Worm (Caenorhabditis elegans) whole organism, late embryonic: ENCODE results near the gene T27E7.9.

Source experiments
- C08G9.2 ChIP-seq: sonication (generic microtip); optimal IDR thresholded peaks from 2 replicates; lab custom pipeline; 2016; ENCODE audit warnings: mild to moderate bottlenecking, missing genetic modification characterization, moderate library complexity, missing compliant biosample characterization
- C38D4.7 ChIP-seq: fragments of 200-800 bp; sonication (Bioruptor generic); optimal IDR thresholded peaks from 2 replicates; lab custom pipeline; 2018; ENCODE audit warnings: mild to moderate bottlenecking, missing genetic modification characterization, moderate library complexity, missing compliant biosample characterization
- F13H6.1 ChIP-seq: sonication (generic microtip); optimal IDR thresholded peaks from 2 replicates; lab custom pipeline; 2016; ENCODE audit warnings: missing genetic modification characterization, missing compliant biosample characterization
- K02D7.2 ChIP-seq: sonication (generic microtip); optimal IDR thresholded peaks from 2 replicates; lab custom pipeline; 2017; ENCODE audit warnings: mild to moderate bottlenecking, missing genetic modification characterization, missing compliant biosample characterization
- T23F11.4 ChIP-seq: fragments of 200-800 bp; sonication (Bioruptor generic); optimal IDR thresholded peaks from 2 replicates; lab custom pipeline; 2018; ENCODE audit warnings: mild to moderate bottlenecking, missing genetic modification characterization, missing compliant biosample characterization
- Y22D7AL.16 ChIP-seq: sonication (generic microtip); optimal IDR thresholded peaks from 2 replicates; lab custom pipeline; 2016; ENCODE audit warnings: missing genetic modification characterization, missing compliant biosample characterization
- ahr-1 ChIP-seq: sonication (generic microtip); optimal IDR thresholded peaks from 2 replicates; lab custom pipeline; 2016; ENCODE audit warnings: missing genetic modification characterization, missing compliant biosample characterization
- ceh-18 ChIP-seq: sonication (generic microtip); optimal IDR thresholded peaks from 2 replicates; lab custom pipeline; 2016; ENCODE audit warnings: missing genetic modification characterization, missing compliant biosample characterization
- ceh-19 ChIP-seq: fragments of 200-800 bp; sonication (Bioruptor generic); optimal IDR thresholded peaks from 2 replicates; lab custom pipeline; 2018; ENCODE audit warnings: mild to moderate bottlenecking, missing genetic modification characterization, missing compliant biosample characterization
- ceh-24 ChIP-seq: sonication (generic microtip); optimal IDR thresholded peaks from 2 replicates; lab custom pipeline; 2016; ENCODE audit warnings: mild to moderate bottlenecking, missing genetic modification characterization, missing compliant biosample characterization
- ceh-48 ChIP-seq: sonication (generic microtip); optimal IDR thresholded peaks from 2 replicates; lab custom pipeline; 2016; ENCODE audit warnings: missing genetic modification characterization, inconsistent platforms, missing compliant biosample characterization
- ceh-6 ChIP-seq: fragments of 200-800 bp; sonication (Bioruptor generic); optimal IDR thresholded peaks from 2 replicates; lab custom pipeline; 2018; ENCODE audit warnings: mild to moderate bottlenecking, missing genetic modification characterization, missing compliant biosample characterization
- ceh-9 ChIP-seq: sonication (generic microtip); optimal IDR thresholded peaks from 2 replicates; lab custom pipeline; 2016; ENCODE audit warnings: mild to moderate bottlenecking, missing genetic modification characterization, inconsistent platforms, missing compliant biosample characterization
- elt-4 ChIP-seq: sonication (generic microtip); optimal IDR thresholded peaks from 2 replicates; lab custom pipeline; 2016; ENCODE audit warnings: missing genetic modification characterization, missing compliant biosample characterization
- ets-4 ChIP-seq: sonication (generic microtip); optimal IDR thresholded peaks from 2 replicates; lab custom pipeline; 2016; ENCODE audit warnings: missing genetic modification characterization, missing compliant biosample characterization
- eyg-1 ChIP-seq: sonication (generic microtip); optimal IDR thresholded peaks from 2 replicates; lab custom pipeline; 2016; ENCODE audit warnings: missing genotype, missing genetic modification characterization, missing compliant biosample characterization
- fkh-6 ChIP-seq: sonication (generic microtip); optimal IDR thresholded peaks from 2 replicates; lab custom pipeline; 2016; ENCODE audit warnings: missing genetic modification characterization, missing compliant biosample characterization
- gmeb-2 ChIP-seq: sonication (generic microtip); optimal IDR thresholded peaks from 2 replicates; lab custom pipeline; 2016; ENCODE audit warnings: missing genetic modification characterization, inconsistent platforms, missing compliant biosample characterization
- hlh-13 ChIP-seq: fragments of 200-800 bp; sonication (Bioruptor generic); optimal IDR thresholded peaks from 2 replicates; lab custom pipeline; 2018; ENCODE audit warnings: mild to moderate bottlenecking, missing genetic modification characterization, missing compliant biosample characterization
- hlh-15 ChIP-seq: sonication (generic microtip); optimal IDR thresholded peaks from 2 replicates; lab custom pipeline; 2016; ENCODE audit warnings: missing genetic modification characterization, missing compliant biosample characterization
- hlh-6 ChIP-seq: sonication (generic microtip); optimal IDR thresholded peaks from 2 replicates; lab custom pipeline; 2016; ENCODE audit warnings: missing genotype, missing genetic modification characterization, missing compliant biosample characterization
- mec-3 ChIP-seq: sonication (generic microtip); optimal IDR thresholded peaks from 2 replicates; lab custom pipeline; 2016; ENCODE audit warnings: borderline replicate concordance, missing genetic modification characterization, missing compliant biosample characterization
- nfya-1 ChIP-seq: sonication (generic microtip); optimal IDR thresholded peaks from 2 replicates; lab custom pipeline; 2017; ENCODE audit warnings: missing genetic modification characterization, mild to moderate bottlenecking, missing compliant biosample characterization, antibody characterized with exemption, moderate library complexity
- nhr-11 ChIP-seq: fragments of 150-350 bp; optimal IDR thresholded peaks from 2 replicates; lab custom pipeline; 2014; ENCODE audit warnings: missing biosample characterization, missing genetic modification characterization
- nhr-232 ChIP-seq: sonication (generic microtip); optimal IDR thresholded peaks from 2 replicates; lab custom pipeline; 2016; ENCODE audit warnings: missing genetic modification characterization, missing compliant biosample characterization
- npax-4 ChIP-seq: sonication (generic microtip); optimal IDR thresholded peaks from 2 replicates; lab custom pipeline; 2016; ENCODE audit warnings: missing genetic modification characterization, missing compliant biosample characterization
- pat-9 ChIP-seq: fragments of 200-800 bp; sonication (Bioruptor generic); optimal IDR thresholded peaks from 2 replicates; lab custom pipeline; 2018; ENCODE audit warnings: mild to moderate bottlenecking, missing genetic modification characterization, moderate library complexity, missing compliant biosample characterization
- pax-1 ChIP-seq: fragments of 150-350 bp; optimal IDR thresholded peaks from 2 replicates; lab custom pipeline; 2014; ENCODE audit warnings: missing biosample characterization, missing genetic modification characterization
- pha-2 ChIP-seq: sonication (generic microtip); optimal IDR thresholded peaks from 2 replicates; lab custom pipeline; 2017; ENCODE audit warnings: mild to moderate bottlenecking, missing genetic modification characterization, missing compliant biosample characterization
- pha-4 ChIP-seq: fragments of 150-350 bp; optimal IDR thresholded peaks from 2 replicates; lab custom pipeline; 2018; ENCODE audit warnings: missing biosample characterization, missing genetic modification reagents, missing genetic modification characterization
- ref-2 ChIP-seq: sonication (generic microtip); optimal IDR thresholded peaks from 2 replicates; lab custom pipeline; 2016; ENCODE audit warnings: missing genetic modification characterization, missing compliant biosample characterization
- rnt-1 ChIP-seq: sonication (generic microtip); optimal IDR thresholded peaks from 2 replicates; lab custom pipeline; 2016; ENCODE audit warnings: missing genetic modification characterization, missing compliant biosample characterization
- sox-2 ChIP-seq: fragments of 200-800 bp; sonication (Bioruptor generic); IDR thresholded peaks from 2 replicates; pipeline ENCODE4 v1.3.6; 2022; ENCODE audit warnings: missing genetic modification reagents, missing genetic modification characterization, missing compliant biosample characterization
- sox-4 ChIP-seq: sonication (generic microtip); optimal IDR thresholded peaks from 2 replicates; lab custom pipeline; 2017; ENCODE audit warnings: mild to moderate bottlenecking, missing genetic modification characterization, inconsistent platforms, missing compliant biosample characterization
- tbx-2 ChIP-seq: sonication (generic microtip); optimal IDR thresholded peaks from 2 replicates; lab custom pipeline; 2016; ENCODE audit warnings: missing genetic modification characterization, missing compliant biosample characterization
- unc-3 ChIP-seq, 2 experiments: fragments of 200-800 bp in 1 of 2; sonication (Bioruptor generic) in 1 of 2; sonication (generic microtip) in 1 of 2; conservative IDR thresholded peaks in 1 of 2; optimal IDR thresholded peaks in 1 of 2; 2 replicates each; pipeline versions ENCODE4 v1.3.6 to Lab custom; 2016 to 2022; ENCODE audit warnings: missing compliant biosample characterization in 2 of 2, missing genetic modification characterization in 2 of 2, missing genetic modification reagents in 1 of 2
- unc-42 ChIP-seq: sonication (generic microtip); optimal IDR thresholded peaks from 2 replicates; lab custom pipeline; 2016; ENCODE audit warnings: missing genotype, missing genetic modification characterization, missing compliant biosample characterization

T27E7.9 gene

DNA sequence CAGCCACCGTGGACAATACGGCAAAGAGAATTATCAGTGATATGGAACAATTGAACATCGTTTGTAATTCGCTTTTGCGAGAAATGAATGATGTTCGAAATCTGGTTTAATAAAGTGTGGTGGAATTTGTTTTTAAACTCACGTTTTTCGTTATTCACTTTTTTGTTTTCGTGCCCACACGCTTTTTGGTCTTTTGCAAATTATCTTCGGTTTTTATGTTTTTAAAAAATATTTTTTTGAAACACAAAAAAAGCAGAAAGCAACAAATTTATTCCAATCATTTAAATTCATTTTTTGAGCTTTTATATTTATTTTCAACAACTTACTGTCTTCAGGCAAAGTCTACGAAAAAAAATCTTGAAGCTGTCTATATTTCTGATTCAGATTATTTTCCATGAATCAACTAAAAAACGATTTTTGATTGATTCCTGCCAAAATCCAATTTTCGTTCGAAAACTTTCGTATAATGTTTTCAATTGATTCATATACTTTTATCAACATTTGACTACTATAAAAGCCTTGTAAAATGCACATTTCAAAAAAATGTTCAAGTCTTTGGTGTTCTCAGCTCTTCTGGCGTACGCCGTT is 25.2 kb upstream of the T27E7.9 start, which contains the start of the genes Y57G11B.3 and Y57G11B.5:
TSS of gene Y57G11B.3 (minus strand) at position 101 of the 588 bp plus-strand sequence.
TSS of gene Y57G11B.5 (plus strand) at position 538 of the 588 bp plus-strand sequence.
- TF ChIP-seq hlh-15 (tag; lab: Kevin White, UChicago), result no peak

DNA sequence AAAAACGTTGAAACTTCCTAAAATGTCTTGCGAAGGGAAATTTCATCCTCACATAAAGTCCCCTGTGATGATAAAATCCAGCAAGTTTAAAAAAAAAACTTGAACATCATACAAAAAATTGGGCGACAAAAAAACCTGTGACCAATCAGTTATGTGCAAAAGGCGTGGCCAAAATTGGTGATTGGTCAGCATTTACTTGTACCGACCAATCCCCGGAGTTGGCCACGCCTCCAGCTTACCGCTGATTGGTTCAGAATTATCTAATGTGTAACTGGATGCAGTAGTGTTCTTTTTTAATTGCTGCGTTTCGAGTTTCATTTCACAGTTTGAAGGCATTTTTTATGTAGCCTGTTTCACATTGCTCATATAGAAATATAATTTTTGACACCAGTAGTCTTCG is 23.9 kb upstream of the T27E7.9 start:
- TF ChIP-seq ceh-18 (tag; lab: Kevin White, UChicago) (no peak), sox-2 (GFP tag; lab: Robert Waterston, UW) (no peak), nfya-1 (peak; percentile 85), nhr-11 (tag; lab: Kevin White, UChicago) (no peak), fkh-6 (tag; lab: Kevin White, UChicago) (no peak), rnt-1 (tag; lab: Kevin White, UChicago) (no peak), ahr-1 (tag; lab: Kevin White, UChicago) (no peak)

DNA sequence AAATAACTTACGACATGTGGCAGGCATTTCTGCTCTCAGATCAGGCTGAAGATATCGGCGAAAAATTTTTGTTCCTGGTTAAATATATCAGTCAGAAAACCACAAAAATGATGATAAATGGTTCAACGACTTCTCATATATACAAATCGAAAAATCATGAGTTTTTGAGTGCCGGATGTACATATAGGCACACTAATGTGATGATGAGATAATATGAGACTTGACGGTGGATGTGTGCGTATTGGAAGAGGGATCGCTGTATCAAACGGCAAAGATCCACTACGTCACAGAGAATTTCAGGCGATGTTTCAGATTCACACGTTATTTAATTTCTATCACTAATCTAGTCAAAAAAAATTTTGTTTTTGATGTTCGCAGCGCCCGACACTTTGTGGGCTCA is 23.4 kb upstream of the T27E7.9 start, which contains the start of gene glb-34:
TSS of gene glb-34 (minus strand) at position 101 of the 400 bp plus-strand sequence.
- no peak for TF ChIP-seq sox-4 (tag; lab: Kevin White, UChicago)
- TF ChIP-seq unc-42 (tag; lab: Kevin White, UChicago), result no peak
- no peak for TF ChIP-seq gmeb-2 (tag; lab: Kevin White, UChicago)
- no peak for TF ChIP-seq ceh-6 (GFP tag; lab: Kevin White, UChicago)
- TF ChIP-seq ceh-48 (tag; lab: Kevin White, UChicago), result no peak
- no peak for TF ChIP-seq tbx-2 (tag; lab: Kevin White, UChicago)
- TF ChIP-seq K02D7.2 (tag; lab: Kevin White, UChicago), result no peak
- no peak for TF ChIP-seq unc-3 (GFP tag; conservative IDR thresholded peaks at IDR 0.05; lab: Robert Waterston, UW)
- no peak for TF ChIP-seq unc-3 (tag; optimal IDR thresholded peaks at IDR 0.05; lab: Kevin White, UChicago)
- TF ChIP-seq F13H6.1, result no peak
- TF ChIP-seq hlh-13 (GFP tag; lab: Kevin White, UChicago), result no peak
- TF ChIP-seq mec-3 (tag; lab: Kevin White, UChicago), result no peak
- TF ChIP-seq nhr-232 (tag; lab: Kevin White, UChicago), result no peak
- TF ChIP-seq hlh-6, result no peak
- TF ChIP-seq eyg-1 (tag; lab: Kevin White, UChicago), result no peak

DNA sequence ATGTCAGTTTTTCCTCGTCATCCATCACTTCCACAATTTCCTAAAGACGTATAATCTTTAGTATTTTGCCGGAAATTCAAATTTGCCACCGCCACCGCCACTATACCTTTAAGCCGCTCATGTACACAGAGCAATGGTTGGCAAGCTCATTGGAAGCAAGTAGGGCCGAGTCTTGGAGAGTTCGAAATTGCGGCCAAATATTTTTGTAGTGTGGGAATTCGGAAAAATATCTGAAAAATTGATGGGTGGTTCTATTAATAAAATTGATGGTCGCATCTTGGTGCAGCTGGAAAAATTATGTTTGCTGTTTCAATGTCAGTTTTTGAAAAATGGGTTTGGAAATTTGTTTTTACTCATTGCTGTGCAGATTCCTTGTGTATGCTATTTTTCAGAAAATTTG is 22.4 kb upstream of the T27E7.9 start:
- TF ChIP-seq T23F11.4 (no peak), npax-4 (no peak), ets-4 (tag; lab: Kevin White, UChicago) (no peak), pax-1 (tag; lab: Kevin White, UChicago) (no peak), pha-4 (tag; lab: Kevin White, UChicago) (no peak), ceh-19 (no peak), elt-4 (no peak), C08G9.2 (tag; lab: Kevin White, UChicago) (no peak), ref-2 (tag; lab: Kevin White, UChicago) (no peak), pha-2 (tag; lab: Kevin White, UChicago) (no peak)

DNA sequence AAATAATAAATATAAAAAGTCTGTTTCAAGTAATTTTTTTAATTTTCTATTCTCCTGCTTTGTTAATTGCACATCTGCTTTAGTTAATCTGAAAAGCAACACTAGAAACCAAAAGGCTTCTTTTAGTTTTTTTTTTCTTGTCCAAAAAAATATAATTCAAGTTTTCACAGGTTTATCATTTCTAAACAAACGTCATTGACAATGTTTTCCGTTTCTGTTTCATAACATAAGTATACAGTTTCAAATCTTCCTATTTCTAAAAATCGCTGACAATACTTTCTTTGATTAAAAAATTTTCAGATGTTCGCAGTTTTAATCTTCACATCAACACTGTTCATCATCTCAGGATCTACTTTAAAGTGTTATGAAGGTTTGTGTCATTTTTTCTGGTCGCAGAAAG is 15.9 kb upstream of the T27E7.9 start, which contains the start of gene Y57G11B.2:
TSS of gene Y57G11B.2 (plus strand) at position 301 of the 400 bp plus-strand sequence.
- TF ChIP-seq hlh-13 (GFP tag; lab: Kevin White, UChicago), result no peak
- no peak for TF ChIP-seq pat-9 (tag; lab: Kevin White, UChicago)
- TF ChIP-seq ceh-24 (tag; lab: Kevin White, UChicago), result no peak
- no peak for TF ChIP-seq C38D4.7 (GFP tag; lab: Kevin White, UChicago)
- no peak for TF ChIP-seq unc-3 (GFP tag; conservative IDR thresholded peaks at IDR 0.05; lab: Robert Waterston, UW)
- no peak for TF ChIP-seq unc-3 (tag; optimal IDR thresholded peaks at IDR 0.05; lab: Kevin White, UChicago)
- no peak for TF ChIP-seq pha-4 (tag; lab: Kevin White, UChicago)
- no peak for TF ChIP-seq Y22D7AL.16
- TF ChIP-seq sox-4 (tag; lab: Kevin White, UChicago), result no peak
- TF ChIP-seq hlh-15 (tag; lab: Kevin White, UChicago), result no peak
- no peak for TF ChIP-seq ceh-9 (tag; lab: Kevin White, UChicago)
